Fruit fly (Drosophila melanogaster) whole organism, embryonic: Measurements from ENCODE around the gene CG6012.

Source experiments
- Atf3 ChIP-seq: fragments of 200-800 bp; sonication (Bioruptor generic); optimal IDR thresholded peaks from 3 replicates; lab custom pipeline; 2016; ENCODE audit warnings: missing biosample characterization, missing genetic modification characterization
- Blimp-1 ChIP-seq: fragments of 200-800 bp; sonication (Bioruptor generic); optimal IDR thresholded peaks from 3 replicates; lab custom pipeline; 2018; ENCODE audit warnings: missing biosample characterization, missing genetic modification characterization, mild to moderate bottlenecking, moderate library complexity, missing genetic modification reagents
- CG10431 ChIP-seq: fragments of 200-800 bp; sonication (Bioruptor generic); optimal IDR thresholded peaks from 3 replicates; lab custom pipeline; 2018; ENCODE audit warnings: missing biosample characterization, mild to moderate bottlenecking, missing genetic modification characterization
- CG10979 ChIP-seq: fragments of 200-800 bp; sonication (Bioruptor generic); optimal IDR thresholded peaks from 2 replicates; lab custom pipeline; 2018; ENCODE audit warnings: missing biosample characterization, mild to moderate bottlenecking, missing genetic modification characterization, moderate library complexity
- CG11093 ChIP-seq: fragments of 200-800 bp; sonication (Bioruptor generic); IDR thresholded peaks from 3 replicates; pipeline ENCODE4 v1.3.6; 2022; ENCODE audit warnings: missing biosample characterization, missing genetic modification characterization
- CG11560 ChIP-seq: fragments of 200-800 bp; sonication (Bioruptor generic); IDR thresholded peaks from 3 replicates; pipeline ENCODE4 v1.3.6; 2022; ENCODE audit warnings: missing biosample characterization, missing genetic modification characterization
- CG12071 ChIP-seq: fragments of 200-800 bp; sonication (Bioruptor generic); optimal IDR thresholded peaks from 3 replicates; lab custom pipeline; 2018; ENCODE audit warnings: missing biosample characterization, mild to moderate bottlenecking, missing genetic modification characterization
- CG12299 ChIP-seq: fragments of 200-800 bp; sonication (Bioruptor generic); optimal IDR thresholded peaks from 2 replicates; lab custom pipeline; 2018; ENCODE audit warnings: missing biosample characterization, mild to moderate bottlenecking, missing genetic modification characterization
- CG13775 ChIP-seq: fragments of 200-800 bp; sonication (Bioruptor generic); optimal IDR thresholded peaks from 3 replicates; lab custom pipeline; 2017; ENCODE audit warnings: missing biosample characterization, mild to moderate bottlenecking, missing genetic modification characterization
- CG13894 ChIP-seq: fragments of 200-800 bp; sonication (Bioruptor generic); optimal IDR thresholded peaks from 3 replicates; lab custom pipeline; 2018; ENCODE audit warnings: missing biosample characterization, mild to moderate bottlenecking, missing genetic modification characterization, moderate library complexity
- CG15269 ChIP-seq: fragments of 200-800 bp; sonication (Bioruptor generic); optimal IDR thresholded peaks from 2 replicates; lab custom pipeline; 2018; ENCODE audit warnings: missing biosample characterization, mild to moderate bottlenecking, missing genetic modification characterization, moderate library complexity
- CG1529 ChIP-seq: fragments of 200-800 bp; sonication (Bioruptor generic); optimal IDR thresholded peaks from 3 replicates; lab custom pipeline; 2018; ENCODE audit warnings: missing biosample characterization, missing genetic modification characterization
- CG15601 ChIP-seq: fragments of 200-800 bp; sonication (Bioruptor generic); optimal IDR thresholded peaks from 3 replicates; lab custom pipeline; 2019; ENCODE audit warnings: missing biosample characterization, mild to moderate bottlenecking, missing genetic modification characterization, moderate library complexity
- CG1647 ChIP-seq: fragments of 200-800 bp; sonication (Bioruptor generic); optimal IDR thresholded peaks from 3 replicates; lab custom pipeline; 2016; ENCODE audit warnings: missing biosample characterization, missing genetic modification characterization
- CG30403 ChIP-seq: fragments of 200-800 bp; sonication (Bioruptor generic); optimal IDR thresholded peaks from 3 replicates; lab custom pipeline; 2016; ENCODE audit warnings: missing biosample characterization, missing genetic modification characterization
- CG32772 ChIP-seq: fragments of 200-800 bp; sonication (Bioruptor generic); IDR thresholded peaks from 2 replicates; pipeline ENCODE4 v1.3.6; 2022; ENCODE audit warnings: missing biosample characterization, missing genetic modification characterization
- CG3838 ChIP-seq: fragments of 200-800 bp; sonication (Bioruptor generic); optimal IDR thresholded peaks from 3 replicates; lab custom pipeline; 2016; ENCODE audit warnings: missing biosample characterization, missing genetic modification characterization
- CG4282 ChIP-seq: fragments of 200-800 bp; sonication (Bioruptor generic); optimal IDR thresholded peaks from 2 replicates; lab custom pipeline; 2016; ENCODE audit warnings: missing biosample characterization, missing genetic modification characterization
- CG43689 ChIP-seq: fragments of 200-800 bp; sonication (Bioruptor generic); IDR thresholded peaks from 2 replicates; pipeline ENCODE4 v1.3.6; 2022; ENCODE audit warnings: missing biosample characterization, missing genetic modification characterization
- CG6272 ChIP-seq: fragments of 200-800 bp; sonication (Bioruptor generic); IDR thresholded peaks from 2 replicates; pipeline ENCODE4 v1.3.6; 2022; ENCODE audit warnings: missing biosample characterization, missing genetic modification characterization
- CG8765 ChIP-seq: fragments of 200-800 bp; sonication (Bioruptor generic); IDR thresholded peaks from 2 replicates; pipeline ENCODE4 v1.3.6; 2022; ENCODE audit warnings: missing biosample characterization, missing genetic modification characterization
- CG9727 ChIP-seq: fragments of 200-800 bp; sonication (Bioruptor generic); optimal IDR thresholded peaks from 3 replicates; lab custom pipeline; 2017; ENCODE audit warnings: missing biosample characterization, mild to moderate bottlenecking, missing genetic modification characterization
- CHES-1-like ChIP-seq: fragments of 200-800 bp; sonication (Bioruptor generic); optimal IDR thresholded peaks from 2 replicates; lab custom pipeline; 2016; ENCODE audit warnings: missing biosample characterization, missing genetic modification characterization
- D19A ChIP-seq: fragments of 200-800 bp; optimal IDR thresholded peaks from 3 replicates; lab custom pipeline; 2019; ENCODE audit warnings: missing biosample characterization, mild to moderate bottlenecking, missing genetic modification characterization, moderate library complexity
- Dfd ChIP-seq, 2 experiments: fragments of >200 bp; optimal IDR thresholded peaks; 2 replicates each; lab custom pipeline; 2017; ENCODE audit warnings: missing biosample characterization in 2 of 2, missing genetic modification characterization in 2 of 2
- Dip3 ChIP-seq: fragments of 200-800 bp; sonication (Bioruptor generic); optimal IDR thresholded peaks from 3 replicates; lab custom pipeline; 2016; ENCODE audit warnings: missing biosample characterization, missing genetic modification characterization
- Doc3 ChIP-seq: fragments of 200-800 bp; sonication (Bioruptor generic); IDR thresholded peaks from 3 replicates; pipeline ENCODE4 v1.3.6; 2022; ENCODE audit warnings: missing biosample characterization, missing genetic modification characterization; ENCODE audit not compliant: partially characterized antibody
- Drgx ChIP-seq: fragments of 200-800 bp; sonication (Bioruptor generic); IDR thresholded peaks from 2 replicates; pipeline ENCODE4 v1.3.6; 2022; ENCODE audit warnings: missing biosample characterization, missing genetic modification characterization
- H15 ChIP-seq: fragments of 200-800 bp; sonication (Bioruptor generic); IDR thresholded peaks from 3 replicates; pipeline ENCODE4 v1.3.6; 2022; ENCODE audit warnings: missing biosample characterization, missing genetic modification characterization
- Hr51 ChIP-seq, 2 experiments: fragments of 200-800 bp; sonication (Bioruptor generic); optimal IDR thresholded peaks; 2 replicates in 1 of 2; 3 replicates in 1 of 2; lab custom pipeline; 2016 to 2018; ENCODE audit warnings: missing biosample characterization in 2 of 2, missing genetic modification characterization in 2 of 2, mild to moderate bottlenecking in 1 of 2, moderate library complexity in 1 of 2
- Jarid2 ChIP-seq: fragments of 200-800 bp; sonication (Bioruptor generic); optimal IDR thresholded peaks from 3 replicates; lab custom pipeline; 2017; ENCODE audit warnings: mild to moderate bottlenecking, missing biosample characterization, missing genetic modification reagents, missing genetic modification characterization
- Mad ChIP-seq: fragments of 200-800 bp; sonication (Bioruptor generic); optimal IDR thresholded peaks from 2 replicates; lab custom pipeline; 2016; ENCODE audit warnings: missing biosample characterization, missing genetic modification characterization
- Nf-YC ChIP-seq: fragments of 200-800 bp; optimal IDR thresholded peaks from 3 replicates; lab custom pipeline; 2019; ENCODE audit warnings: missing biosample characterization, mild to moderate bottlenecking, missing genetic modification characterization, moderate library complexity
- Oli ChIP-seq: fragments of 200-800 bp; sonication (Bioruptor generic); optimal IDR thresholded peaks from 2 replicates; lab custom pipeline; 2018; ENCODE audit warnings: missing biosample characterization, mild to moderate bottlenecking, missing genetic modification characterization, moderate library complexity
- Tbp ChIP-seq: fragments of >200 bp; optimal IDR thresholded peaks from 2 replicates; lab custom pipeline; 2018; ENCODE audit warnings: missing biosample characterization, missing genetic modification characterization
- bsh ChIP-seq, 2 experiments: fragments of 200-800 bp; sonication (Bioruptor generic); optimal IDR thresholded peaks; 2 replicates each; lab custom pipeline; 2017 to 2018; ENCODE audit warnings: mild to moderate bottlenecking in 2 of 2, missing biosample characterization in 2 of 2, missing genetic modification characterization in 2 of 2, moderate library complexity in 1 of 2
- disco-r ChIP-seq: fragments of 200-800 bp; sonication (Bioruptor generic); optimal IDR thresholded peaks from 2 replicates; lab custom pipeline; 2016; ENCODE audit warnings: missing biosample characterization, missing genetic modification characterization
- emc ChIP-seq: fragments of 200-800 bp; sonication (Bioruptor generic); optimal IDR thresholded peaks from 2 replicates; lab custom pipeline; 2016; ENCODE audit warnings: missing biosample characterization, missing genetic modification characterization
- ewg ChIP-seq: fragments of 200-800 bp; sonication (Bioruptor generic); optimal IDR thresholded peaks from 3 replicates; lab custom pipeline; 2017; ENCODE audit warnings: mild to moderate bottlenecking, missing biosample characterization, missing genetic modification reagents, missing genetic modification characterization
- gem ChIP-seq: fragments of 200-800 bp; sonication (Bioruptor generic); optimal IDR thresholded peaks from 2 replicates; lab custom pipeline; 2019; ENCODE audit warnings: missing biosample characterization, mild to moderate bottlenecking, missing genetic modification characterization, moderate library complexity
- gsb ChIP-seq: fragments of 200-800 bp; sonication (Bioruptor generic); IDR thresholded peaks from 2 replicates; pipeline ENCODE4 v1.3.6; 2022; ENCODE audit warnings: missing biosample characterization, missing genetic modification characterization
- ind ChIP-seq: fragments of 200-800 bp; sonication (Bioruptor generic); optimal IDR thresholded peaks from 3 replicates; lab custom pipeline; 2016; ENCODE audit warnings: missing biosample characterization, missing genetic modification characterization
- prd ChIP-seq, 3 experiments: fragments of >200 bp in 2 of 3; fragments of 200-800 bp in 1 of 3; sonication (Bioruptor generic) in 1 of 3; optimal IDR thresholded peaks in 2 of 3; IDR thresholded peaks in 1 of 3; 2 replicates in 2 of 3; 3 replicates in 1 of 3; pipeline versions ENCODE4 v1.3.6 to Lab custom; 2017 to 2022; ENCODE audit warnings: missing biosample characterization in 1 of 3, missing genetic modification characterization in 1 of 3
- scrt ChIP-seq: fragments of 200-800 bp; sonication (Bioruptor generic); optimal IDR thresholded peaks from 2 replicates; lab custom pipeline; 2018; ENCODE audit warnings: missing biosample characterization, mild to moderate bottlenecking, missing genetic modification characterization, moderate library complexity
- sisA ChIP-seq: fragments of 200-800 bp; sonication (Bioruptor generic); IDR thresholded peaks from 2 replicates; pipeline ENCODE4 v1.3.6; 2022; ENCODE audit warnings: missing biosample characterization, missing genetic modification characterization
- sr ChIP-seq: fragments of 200-800 bp; sonication (Bioruptor generic); IDR thresholded peaks from 3 replicates; pipeline ENCODE4 v1.3.6; 2022; ENCODE audit warnings: missing biosample characterization, missing genetic modification characterization
- trh ChIP-seq: fragments of 200-800 bp; sonication (Bioruptor generic); optimal IDR thresholded peaks from 2 replicates; lab custom pipeline; 2016; ENCODE audit warnings: missing biosample characterization, missing genetic modification characterization
- twi ChIP-seq: fragments of 200-800 bp; optimal IDR thresholded peaks from 2 replicates; lab custom pipeline; 2019; ENCODE audit warnings: missing biosample characterization, mild to moderate bottlenecking, missing genetic modification characterization, moderate library complexity
- wek ChIP-seq: fragments of 200-800 bp; sonication (Bioruptor generic); optimal IDR thresholded peaks from 3 replicates; lab custom pipeline; 2018; ENCODE audit warnings: missing biosample characterization, mild to moderate bottlenecking, missing genetic modification characterization, moderate library complexity

The CG6012 gene

DNA sequence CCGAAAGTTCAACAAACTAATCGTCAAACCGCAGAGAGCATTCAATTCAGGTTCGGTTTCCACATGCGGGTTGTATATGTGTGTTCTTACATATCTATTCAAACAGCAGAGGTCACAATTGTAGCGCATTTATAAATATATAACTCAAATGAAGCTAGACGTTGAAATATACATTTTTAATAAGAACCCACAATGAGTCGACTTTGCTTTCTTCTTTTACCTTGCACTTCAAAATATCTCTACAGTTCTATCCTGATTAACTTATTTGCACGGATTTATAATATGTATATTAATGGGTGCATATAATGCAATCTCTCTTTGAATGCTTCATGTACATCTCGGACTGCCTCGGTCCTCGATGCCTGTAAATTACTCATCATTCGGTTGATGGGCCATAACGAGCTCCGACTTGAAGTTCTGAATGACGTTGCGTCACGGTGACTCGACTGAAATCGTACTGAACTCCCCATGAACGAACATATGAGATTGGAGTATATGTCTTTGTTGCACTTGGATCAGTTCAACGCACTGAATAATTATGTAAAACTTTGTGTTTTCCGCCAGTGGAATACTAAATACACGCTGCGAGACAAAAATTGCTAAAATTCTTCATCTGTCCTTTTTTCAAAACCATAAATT is 42.8 kb downstream of the CG6012 start (continued):
- TF ChIP-seq Mad (GFP tag; lab: Kevin White, UChicago) (no peak), CG3838 (no peak), Atf3 (no peak), Blimp-1 (GFP tag; lab: Kevin White, UChicago) (peak; percentile 62), CG11560 (tag; lab: Robert Waterston, UW) (no peak), CG1529 (GFP tag; lab: Kevin White, UChicago) (no peak), Nf-YC (no peak), CG15601 (tag; lab: Kevin White, UChicago) (peak; percentile 52), wek (GFP tag; lab: Kevin White, UChicago) (no peak), CG13894 (tag; lab: Kevin White, UChicago) (no peak), CG32772 (GFP tag; lab: Robert Waterston, UW) (peak; percentile 35; the same call in 1 of the 2 replicates), sisA (GFP tag; lab: Robert Waterston, UW) (0 out of 2 replicates have a peak, but pooled peaks have one; percentile 25), CG43689 (no peak), gsb (GFP tag; lab: Robert Waterston, UW) (no peak), CG12071 (GFP tag; lab: Kevin White, UChicago) (no peak), disco-r (GFP tag; lab: Kevin White, UChicago) (no peak), Oli (tag; lab: Kevin White, UChicago) (peak; percentile 42), sr (GFP tag; lab: Robert Waterston, UW) (no peak), CG13775 (GFP tag; lab: Kevin White, UChicago) (no peak), CG4282 (GFP tag; lab: Kevin White, UChicago) (no peak), Jarid2 (GFP tag; lab: Kevin White, UChicago) (peak; percentile 20), Hr51 (GFP tag; optimal IDR thresholded peaks at IDR 0.05; lab: Kevin White, UChicago) (peak in 1 of 2 experiments; percentile 14), Tbp (GFP tag; lab: Kevin White, UChicago) (no peak), Dfd (GFP tag; optimal IDR thresholded peaks at IDR 0.05; lab: Kevin White, UChicago) (no peak), CG1647 (no peak), D19A (tag; lab: Kevin White, UChicago) (peak; percentile 50), CHES-1-like (GFP tag; lab: Kevin White, UChicago) (no peak), prd (optimal IDR thresholded peaks at IDR 0.05; lab: Kevin White, UChicago) (no peak), prd (GFP tag; IDR thresholded peaks at IDR 0.05; lab: Robert Waterston, UW) (no peak), CG12299 (tag; lab: Kevin White, UChicago) (no peak), Dip3 (GFP tag; lab: Kevin White, UChicago) (no peak), H15 (GFP tag; lab: Robert Waterston, UW) (peak; percentile 21; the same call in 1 of the 3 replicates), ind (GFP tag; lab: Kevin White, UChicago) (no peak), CG6272 (no peak), Drgx (GFP tag; lab: Robert Waterston, UW) (peak; percentile 31; the same call in 1 of the 2 replicates), CG10431 (GFP tag; lab: Kevin White, UChicago) (no peak), gem (tag; lab: Kevin White, UChicago) (peak; percentile 64), CG8765 (GFP tag; lab: Robert Waterston, UW) (no peak), CG15269 (peak; percentile 30), emc (GFP tag; lab: Kevin White, UChicago) (no peak), ewg (GFP tag; lab: Kevin White, UChicago) (no peak), CG9727 (GFP tag; lab: Kevin White, UChicago) (no peak), CG30403 (GFP tag; lab: Kevin White, UChicago) (peak; percentile 35), scrt (GFP tag; lab: Kevin White, UChicago) (no peak), trh (GFP tag; lab: Kevin White, UChicago) (no peak), CG11093 (no peak), Doc3 (GFP tag; lab: Robert Waterston, UW) (no peak), CG10979 (tag; lab: Kevin White, UChicago) (peak; percentile 62), bsh (GFP tag; optimal IDR thresholded peaks at IDR 0.05; lab: Kevin White, UChicago) (peak; percentile 56 to 73), twi (no peak)
